Fruit fly (Drosophila melanogaster): ENCODE results near the gene CG45072.

Gene CG45072

dm6 chr3R:30134063-30135047, 11.3 kb upstream of the CG45072 start, which contains the start of gene Tpi:
Gene Tpi, minus strand, starts transcription at chr3R:30134599.
- TF ChIP-seq CG15710 (tag; optimal IDR thresholded peaks at IDR 0.05) = peak; percentile 29
- peak; percentile 66; the same call in 2 of the 3 replicates for TF ChIP-seq CG4496 (GFP tag; IDR thresholded peaks at IDR 0.05)
- no peak for TF ChIP-seq EcR (GFP tag; optimal IDR thresholded peaks at IDR 0.05)
- TF ChIP-seq CG34367 (tag; optimal IDR thresholded peaks at IDR 0.05) = peak; percentile 49
- TF ChIP-seq Ets98B (GFP tag; IDR thresholded peaks at IDR 0.05) = peak; percentile 73
- TF ChIP-seq CG9948 (tag; optimal IDR thresholded peaks at IDR 0.05) = peak; percentile 25
- no peak for TF ChIP-seq CG8159 (tag; optimal IDR thresholded peaks at IDR 0.05)
- no peak for TF ChIP-seq gl (tag; optimal IDR thresholded peaks at IDR 0.05)
- no peak for TF ChIP-seq CG8301 (tag; optimal IDR thresholded peaks at IDR 0.05)
- 0 out of 3 replicates have a peak, but pooled peaks have one; percentile 12 for TF ChIP-seq fd96Ca (GFP tag; IDR thresholded peaks at IDR 0.05)

DNA sequence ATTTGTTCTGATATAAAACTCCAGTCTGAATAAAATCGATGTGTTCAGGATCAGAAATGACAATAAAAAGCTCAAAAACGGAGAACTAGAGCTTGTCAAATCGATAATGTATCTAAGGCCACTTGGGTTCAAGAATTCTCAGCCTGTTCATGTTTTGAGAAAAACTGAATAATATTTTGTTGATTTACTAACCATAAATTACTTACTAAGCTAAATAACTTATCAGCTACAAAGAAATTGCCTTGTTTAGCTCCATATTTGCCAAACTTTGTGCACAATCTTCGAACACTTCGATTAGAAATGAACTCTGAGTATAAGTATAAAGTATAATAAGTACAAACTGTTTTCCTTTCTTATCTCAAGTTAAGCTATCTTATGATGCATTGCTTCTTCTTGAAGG, 9.2 kb upstream of the CG45072 start, which contains the start of gene CG31029:
Gene CG31029 (minus strand): TSS at position 101 of the 400 bp plus-strand sequence.
- TF ChIP-seq Snoo (tag; optimal IDR thresholded peaks at IDR 0.05) (no peak), CG15710 (tag; optimal IDR thresholded peaks at IDR 0.05) (no peak), EcR (GFP tag; optimal IDR thresholded peaks at IDR 0.05) (no peak)

dm6 chr3R:30129019-30129418, 6.0 kb upstream of the CG45072 start, which contains the start of gene Ppi1:
Gene Ppi1, minus strand, starts transcription at chr3R:30129119.
- TF ChIP-seq CG9948 (tag; optimal IDR thresholded peaks at IDR 0.05) (no peak), CG8301 (tag; optimal IDR thresholded peaks at IDR 0.05) (no peak), Ets98B (GFP tag; IDR thresholded peaks at IDR 0.05) (no peak), Snoo (tag; optimal IDR thresholded peaks at IDR 0.05) (no peak), fd96Ca (GFP tag; IDR thresholded peaks at IDR 0.05) (no peak)

dm6 chr3R:30124635-30125034, 1.6 kb upstream of the CG45072 start, which contains the start of gene CG45073:
Gene CG45073, minus strand, starts transcription at chr3R:30124735.
- TF ChIP-seq rn (GFP tag; IDR thresholded peaks at IDR 0.05) = no peak
- TF ChIP-seq CG8301 (tag; optimal IDR thresholded peaks at IDR 0.05) = no peak
- TF ChIP-seq CG34367 (tag; optimal IDR thresholded peaks at IDR 0.05) = no peak
- TF ChIP-seq CG13204 (GFP tag; optimal IDR thresholded peaks at IDR 0.05) = no peak
- TF ChIP-seq gl (tag; optimal IDR thresholded peaks at IDR 0.05) = no peak
- no peak for TF ChIP-seq CG4496 (GFP tag; IDR thresholded peaks at IDR 0.05)
- no peak for TF ChIP-seq CG9948 (tag; optimal IDR thresholded peaks at IDR 0.05)
- no peak for TF ChIP-seq Pif1B (GFP tag; optimal IDR thresholded peaks at IDR 0.05)
- TF ChIP-seq EcR (GFP tag; optimal IDR thresholded peaks at IDR 0.05) = no peak
- TF ChIP-seq fd96Ca (GFP tag; IDR thresholded peaks at IDR 0.05) = no peak
- no peak for TF ChIP-seq CG10348 (GFP tag; IDR thresholded peaks at IDR 0.05)
- TF ChIP-seq Ets98B (GFP tag; IDR thresholded peaks at IDR 0.05) = no peak
- no peak for TF ChIP-seq CG15710 (tag; optimal IDR thresholded peaks at IDR 0.05)
- no peak for TF ChIP-seq CG8159 (tag; optimal IDR thresholded peaks at IDR 0.05)
- no peak for TF ChIP-seq D1 (tag; optimal IDR thresholded peaks at IDR 0.05)
- TF ChIP-seq CG32121 (GFP tag; IDR thresholded peaks at IDR 0.05) = no peak
- TF ChIP-seq CG12605 (GFP tag; IDR thresholded peaks at IDR 0.05) = no peak
- TF ChIP-seq CG17806 (tag; optimal IDR thresholded peaks at IDR 0.05) = no peak

DNA sequence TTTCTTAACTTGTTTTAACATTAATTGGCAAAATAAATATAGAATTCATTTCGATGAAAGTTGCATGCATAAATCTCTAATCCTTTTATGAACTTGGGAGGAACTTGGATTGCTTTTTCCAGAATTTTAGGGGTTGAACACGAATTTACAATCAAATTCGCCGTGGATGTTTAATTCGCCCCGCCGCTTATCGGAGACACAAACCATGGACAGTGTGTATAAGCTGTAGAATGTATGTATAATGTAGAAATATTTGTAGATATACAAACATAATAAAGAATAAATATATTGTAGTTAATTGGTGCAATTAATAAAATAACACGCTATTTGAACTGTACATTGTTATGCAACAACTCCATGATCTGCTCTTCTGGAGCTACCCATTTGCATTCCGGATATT, 1.3 kb downstream of the CG45072 start:
- TF ChIP-seq Pif1A (GFP tag; optimal IDR thresholded peaks at IDR 0.05) (no peak), CG8301 (tag; optimal IDR thresholded peaks at IDR 0.05) (no peak), Snoo (tag; optimal IDR thresholded peaks at IDR 0.05) (no peak), CG34367 (tag; optimal IDR thresholded peaks at IDR 0.05) (no peak), CG10348 (GFP tag; IDR thresholded peaks at IDR 0.05) (no peak), D1 (tag; optimal IDR thresholded peaks at IDR 0.05) (no peak), CG14655 (GFP tag; optimal IDR thresholded peaks at IDR 0.05) (no peak), CG17806 (tag; optimal IDR thresholded peaks at IDR 0.05) (no peak), rn (GFP tag; IDR thresholded peaks at IDR 0.05) (no peak), CG8159 (tag; optimal IDR thresholded peaks at IDR 0.05) (no peak), CG12605 (GFP tag; IDR thresholded peaks at IDR 0.05) (no peak), CG32121 (GFP tag; IDR thresholded peaks at IDR 0.05) (no peak), gl (tag; optimal IDR thresholded peaks at IDR 0.05) (no peak), fd96Ca (GFP tag; IDR thresholded peaks at IDR 0.05) (no peak), CG9948 (tag; optimal IDR thresholded peaks at IDR 0.05) (no peak), CG4496 (GFP tag; IDR thresholded peaks at IDR 0.05) (no peak), Pif1B (GFP tag; optimal IDR thresholded peaks at IDR 0.05) (no peak), CG15710 (tag; optimal IDR thresholded peaks at IDR 0.05) (no peak), CG13204 (GFP tag; optimal IDR thresholded peaks at IDR 0.05) (no peak), Ets98B (GFP tag; IDR thresholded peaks at IDR 0.05) (no peak)

DNA sequence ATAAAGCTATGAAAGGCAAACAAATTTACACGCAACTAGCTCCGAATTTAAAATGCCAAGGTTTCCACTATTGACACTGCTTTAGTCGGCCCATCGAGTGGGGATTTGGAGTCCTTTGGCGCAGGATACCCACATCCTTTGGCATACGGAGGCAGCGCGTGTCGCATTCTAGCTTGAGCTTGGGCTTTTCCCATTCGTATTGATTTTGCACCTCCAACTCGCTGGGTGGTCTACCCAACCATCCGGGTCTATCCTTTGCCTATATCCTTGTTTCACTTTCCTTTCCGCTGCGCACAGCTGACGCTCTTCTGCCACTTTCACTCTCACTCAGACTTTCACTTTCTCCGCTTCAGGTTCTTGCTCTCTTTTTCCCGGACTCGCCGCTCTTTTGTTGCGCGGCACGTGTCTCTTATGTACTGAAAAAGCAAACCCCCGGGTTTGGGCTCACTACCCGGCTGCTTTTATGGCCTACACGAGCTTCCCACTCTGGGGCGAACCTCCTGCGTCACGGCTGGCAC, 8.7 kb downstream of the CG45072 start:
- TF ChIP-seq Pif1B (GFP tag; optimal IDR thresholded peaks at IDR 0.05) = no peak
- no peak for TF ChIP-seq gl (tag; optimal IDR thresholded peaks at IDR 0.05)
- TF ChIP-seq CG32121 (GFP tag; IDR thresholded peaks at IDR 0.05) = no peak
- no peak for TF ChIP-seq Ets98B (GFP tag; IDR thresholded peaks at IDR 0.05)
- TF ChIP-seq CG14655 (GFP tag; optimal IDR thresholded peaks at IDR 0.05) = no peak
- no peak for TF ChIP-seq D1 (tag; optimal IDR thresholded peaks at IDR 0.05)
- TF ChIP-seq CG10348 (GFP tag; IDR thresholded peaks at IDR 0.05) = no peak
- TF ChIP-seq CG9948 (tag; optimal IDR thresholded peaks at IDR 0.05) = no peak
- TF ChIP-seq CG17806 (tag; optimal IDR thresholded peaks at IDR 0.05) = no peak
